Worm (Caenorhabditis elegans) whole organism, mixed stage, embryonic: ENCODE data around the gene pkd-2.

Experiments used
- M03D4.4 ChIP-seq: sonication (generic microtip); optimal IDR thresholded peaks from 2 replicates; lab custom pipeline; 2017; ENCODE audit warnings: mild to moderate bottlenecking, missing genetic modification characterization, missing compliant biosample characterization
- bed-3 ChIP-seq: fragments of 200-800 bp; sonication (Bioruptor generic); optimal IDR thresholded peaks from 3 replicates; lab custom pipeline; 2018; ENCODE audit warnings: mild to moderate bottlenecking, missing genetic modification characterization, moderate library complexity, missing compliant biosample characterization
- blmp-1 ChIP-seq: fragments of 150-350 bp; optimal IDR thresholded peaks from 2 replicates; lab custom pipeline; 2014; ENCODE audit warnings: missing biosample characterization, missing genetic modification characterization
- ceh-39 ChIP-seq: fragments of 150-350 bp; optimal IDR thresholded peaks from 2 replicates; lab custom pipeline; 2014; ENCODE audit warnings: missing biosample characterization, missing genetic modification characterization
- ceh-43 ChIP-seq: fragments of 200-800 bp; sonication (Bioruptor generic); optimal IDR thresholded peaks from 2 replicates; lab custom pipeline; 2018; ENCODE audit warnings: mild to moderate bottlenecking, missing genetic modification characterization, moderate library complexity, missing compliant biosample characterization
- ceh-83 ChIP-seq: fragments of 200-800 bp; sonication (Bioruptor generic); optimal IDR thresholded peaks from 2 replicates; lab custom pipeline; 2018; ENCODE audit warnings: mild to moderate bottlenecking, missing genetic modification characterization, missing compliant biosample characterization
- ces-1 ChIP-seq: fragments of 150-350 bp; optimal IDR thresholded peaks from 2 replicates; lab custom pipeline; 2014; ENCODE audit warnings: missing biosample characterization, missing genetic modification reagents, missing genetic modification characterization
- drap-1 ChIP-seq: fragments of 200-800 bp; sonication (Bioruptor generic); optimal IDR thresholded peaks from 3 replicates; lab custom pipeline; 2018; ENCODE audit warnings: mild to moderate bottlenecking, missing genetic modification characterization, missing compliant biosample characterization
- elt-1 ChIP-seq: sonication (generic microtip); optimal IDR thresholded peaks from 2 replicates; lab custom pipeline; 2017; ENCODE audit warnings: missing genetic modification characterization, mild to moderate bottlenecking, missing compliant biosample characterization, antibody characterized with exemption, moderate library complexity, borderline replicate concordance; ENCODE audit not compliant: insufficient read depth
- elt-3 ChIP-seq: fragments of 150-350 bp; optimal IDR thresholded peaks from 2 replicates; lab custom pipeline; 2014; ENCODE audit warnings: missing biosample characterization, missing genetic modification characterization
- flh-1 ChIP-seq: fragments of 200-800 bp; sonication (Bioruptor generic); optimal IDR thresholded peaks from 2 replicates; lab custom pipeline; 2018; ENCODE audit warnings: mild to moderate bottlenecking, missing genetic modification characterization, moderate library complexity, missing compliant biosample characterization
- ham-2 ChIP-seq: fragments of 200-800 bp; sonication (Bioruptor generic); optimal IDR thresholded peaks from 2 replicates; lab custom pipeline; 2018; ENCODE audit warnings: mild to moderate bottlenecking, missing genetic modification characterization, missing compliant biosample characterization
- hlh-1 ChIP-seq: fragments of 150-350 bp; optimal IDR thresholded peaks from 2 replicates; lab custom pipeline; 2014; ENCODE audit warnings: missing biosample characterization, missing genetic modification reagents, missing genetic modification characterization
- lin-13 ChIP-seq: fragments of 150-350 bp; optimal IDR thresholded peaks from 2 replicates; lab custom pipeline; 2014; ENCODE audit warnings: missing biosample characterization, missing genetic modification characterization
- lin-32 ChIP-seq: fragments of 200-800 bp; sonication (Bioruptor generic); optimal IDR thresholded peaks from 2 replicates; lab custom pipeline; 2018; ENCODE audit warnings: mild to moderate bottlenecking, missing genetic modification characterization, missing compliant biosample characterization
- lsy-2 ChIP-seq: fragments of 150-350 bp; optimal IDR thresholded peaks from 2 replicates; lab custom pipeline; 2014; ENCODE audit warnings: missing biosample characterization, missing genetic modification characterization
- mab-5 ChIP-seq: fragments of 150-350 bp; optimal IDR thresholded peaks from 2 replicates; lab custom pipeline; 2014; ENCODE audit warnings: missing biosample characterization, missing genetic modification characterization
- mep-1 ChIP-seq: fragments of 150-350 bp; optimal IDR thresholded peaks from 2 replicates; lab custom pipeline; 2017; ENCODE audit warnings: missing biosample characterization, missing genetic modification reagents, missing genetic modification characterization, inconsistent platforms
- mls-2 ChIP-seq: sonication (generic microtip); optimal IDR thresholded peaks from 2 replicates; lab custom pipeline; 2016; ENCODE audit warnings: mild to moderate bottlenecking, missing genetic modification characterization, moderate library complexity, missing compliant biosample characterization
- nhr-12 ChIP-seq: fragments of 150-350 bp; optimal IDR thresholded peaks from 2 replicates; lab custom pipeline; 2014; ENCODE audit warnings: missing biosample characterization, missing genetic modification characterization
- nhr-2 ChIP-seq: fragments of 150-350 bp; optimal IDR thresholded peaks from 2 replicates; lab custom pipeline; 2014; ENCODE audit warnings: missing biosample characterization, missing genetic modification characterization
- nhr-237 ChIP-seq: fragments of 150-350 bp; optimal IDR thresholded peaks from 2 replicates; lab custom pipeline; 2014; ENCODE audit warnings: missing biosample characterization, missing genetic modification characterization
- nhr-28 ChIP-seq: fragments of 150-350 bp; optimal IDR thresholded peaks from 2 replicates; lab custom pipeline; 2014; ENCODE audit warnings: missing biosample characterization, missing genetic modification characterization
- pha-4 ChIP-seq: fragments of 150-350 bp; optimal IDR thresholded peaks from 2 replicates; lab custom pipeline; 2018; ENCODE audit warnings: missing biosample characterization, missing genetic modification reagents, missing genetic modification characterization
- snpc-4 ChIP-seq: fragments of 150-350 bp; optimal IDR thresholded peaks from 2 replicates; lab custom pipeline; 2014; ENCODE audit warnings: missing biosample characterization, missing genetic modification characterization
- sptf-1 ChIP-seq: sonication (generic microtip); optimal IDR thresholded peaks from 2 replicates; lab custom pipeline; 2017; ENCODE audit warnings: mild to moderate bottlenecking, missing genetic modification characterization, moderate library complexity, missing compliant biosample characterization
- tbx-8 ChIP-seq: fragments of 200-800 bp; sonication (Bioruptor generic); optimal IDR thresholded peaks from 2 replicates; lab custom pipeline; 2018; ENCODE audit warnings: mild to moderate bottlenecking, missing genetic modification characterization, moderate library complexity, missing compliant biosample characterization
- unc-120 ChIP-seq: sonication (generic microtip); optimal IDR thresholded peaks from 2 replicates; lab custom pipeline; 2017; ENCODE audit warnings: missing genetic modification characterization, missing compliant biosample characterization; ENCODE audit not compliant: poor library complexity, severe bottlenecking
- unc-39 ChIP-seq: fragments of 150-350 bp; optimal IDR thresholded peaks from 2 replicates; lab custom pipeline; 2014; ENCODE audit warnings: missing biosample characterization, missing genetic modification characterization
- unc-62 ChIP-seq: fragments of 150-350 bp; optimal IDR thresholded peaks from 2 replicates; lab custom pipeline; 2014; ENCODE audit warnings: missing biosample characterization, missing genetic modification reagents, missing genetic modification characterization
- zip-8 ChIP-seq: fragments of 150-350 bp; optimal IDR thresholded peaks from 2 replicates; lab custom pipeline; 2014; ENCODE audit warnings: missing biosample characterization, missing genetic modification characterization
- ztf-11 ChIP-seq: fragments of 150-350 bp; optimal IDR thresholded peaks from 2 replicates; lab custom pipeline; 2014; ENCODE audit warnings: missing biosample characterization, missing genetic modification characterization

Gene pkd-2

DNA sequence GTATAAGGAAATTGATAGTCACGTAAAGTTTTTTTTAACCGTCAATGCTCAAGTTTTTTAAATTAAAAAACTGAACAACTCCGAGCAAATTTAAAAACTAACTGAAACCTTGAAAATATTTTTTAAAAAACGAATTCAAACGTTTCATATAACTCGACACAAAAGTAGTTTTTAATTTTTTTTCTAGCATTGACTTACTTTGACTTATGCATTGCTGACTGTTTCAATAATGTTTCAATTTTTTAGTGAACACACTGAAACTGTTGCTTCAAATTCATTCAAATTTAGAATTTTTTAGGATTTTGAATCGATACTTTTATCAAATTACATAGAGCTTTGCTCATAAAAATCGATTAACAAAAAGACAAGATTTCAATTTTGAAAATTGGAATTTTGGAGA is 24.3 kb downstream of the pkd-2 start:
- TF ChIP-seq unc-39 (tag; lab: Kevin White, UChicago): no peak
- TF ChIP-seq ceh-39 (tag; lab: Kevin White, UChicago): no peak
- TF ChIP-seq flh-1: no peak
- no peak for TF ChIP-seq mls-2 (tag; lab: Kevin White, UChicago)
- TF ChIP-seq ham-2 (GFP tag; lab: Kevin White, UChicago): no peak
- TF ChIP-seq blmp-1 (tag; lab: Kevin White, UChicago): no peak
- TF ChIP-seq ztf-11 (tag; lab: Kevin White, UChicago): no peak
- no peak for TF ChIP-seq ceh-83 (GFP tag; lab: Kevin White, UChicago)
- TF ChIP-seq unc-120 (tag; lab: Kevin White, UChicago): no peak
- no peak for TF ChIP-seq ceh-43 (GFP tag; lab: Kevin White, UChicago)
- no peak for TF ChIP-seq lin-32
- TF ChIP-seq elt-1 (tag; lab: Kevin White, UChicago): no peak
- no peak for TF ChIP-seq ces-1
- TF ChIP-seq nhr-12 (tag; lab: Kevin White, UChicago): no peak
- no peak for TF ChIP-seq hlh-1 (tag; lab: Kevin White, UChicago)
- no peak for TF ChIP-seq lin-13 (tag; lab: Kevin White, UChicago)
- TF ChIP-seq zip-8 (tag; lab: Kevin White, UChicago): no peak

DNA sequence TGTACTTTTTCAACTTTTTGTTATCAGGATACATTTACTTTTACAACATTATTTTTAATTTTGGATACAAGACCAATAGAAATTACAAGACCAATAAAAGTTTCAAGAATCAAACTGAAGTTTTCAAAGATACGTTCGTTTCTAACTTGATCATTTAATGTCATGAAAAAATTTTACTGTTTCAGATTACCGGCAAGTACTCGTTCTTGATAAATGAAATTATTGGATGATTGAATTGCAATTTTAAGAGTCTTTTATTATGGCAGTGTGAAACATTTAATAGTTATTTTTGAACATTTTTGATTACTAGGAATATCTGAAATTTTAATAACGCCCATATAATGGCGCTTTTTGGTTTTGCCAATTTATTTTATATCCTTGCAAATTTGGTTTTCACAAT is 28.1 kb downstream of the pkd-2 start:
- no peak for TF ChIP-seq zip-8 (tag; lab: Kevin White, UChicago)
- TF ChIP-seq, all 35 proteins: peak for 0

DNA sequence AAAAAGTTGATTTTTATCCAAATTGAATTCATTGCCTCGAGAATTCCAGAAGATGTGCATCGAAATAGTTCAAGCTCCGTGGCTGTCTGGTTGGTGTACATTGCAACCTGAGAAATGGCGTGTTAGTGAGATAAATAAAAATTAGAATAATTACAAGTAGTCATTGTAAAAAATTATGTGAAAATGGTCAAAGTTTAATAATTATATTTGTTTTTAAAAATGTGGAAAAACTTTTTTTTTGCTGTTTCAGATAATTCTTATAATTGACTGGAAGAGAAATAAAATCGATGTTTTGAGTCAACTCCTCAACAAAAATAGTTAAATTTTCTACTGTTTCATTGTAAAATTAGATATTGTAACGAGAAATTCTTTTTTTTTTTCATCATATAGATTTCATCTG is 31.9 kb downstream of the pkd-2 start, which contains the start of gene sra-30:
Gene sra-30 (minus strand): TSS at position 101 of the 400 bp plus-strand sequence.
- TF ChIP-seq unc-62: no peak
- no peak for TF ChIP-seq bed-3 (GFP tag; lab: Kevin White, UChicago)
- no peak for TF ChIP-seq mls-2 (tag; lab: Kevin White, UChicago)
- TF ChIP-seq nhr-2 (tag; lab: Kevin White, UChicago): no peak
- TF ChIP-seq elt-3 (tag; lab: Kevin White, UChicago): no peak
- TF ChIP-seq elt-1 (tag; lab: Kevin White, UChicago): no peak
- TF ChIP-seq ceh-43 (GFP tag; lab: Kevin White, UChicago): no peak
- no peak for TF ChIP-seq lin-32
- no peak for TF ChIP-seq ztf-11 (tag; lab: Kevin White, UChicago)
- no peak for TF ChIP-seq ceh-39 (tag; lab: Kevin White, UChicago)
- TF ChIP-seq ceh-83 (GFP tag; lab: Kevin White, UChicago): no peak
- no peak for TF ChIP-seq M03D4.4 (tag; lab: Kevin White, UChicago)
- TF ChIP-seq lsy-2 (tag; lab: Kevin White, UChicago): no peak
- no peak for TF ChIP-seq mep-1 (tag; lab: Kevin White, UChicago)

DNA sequence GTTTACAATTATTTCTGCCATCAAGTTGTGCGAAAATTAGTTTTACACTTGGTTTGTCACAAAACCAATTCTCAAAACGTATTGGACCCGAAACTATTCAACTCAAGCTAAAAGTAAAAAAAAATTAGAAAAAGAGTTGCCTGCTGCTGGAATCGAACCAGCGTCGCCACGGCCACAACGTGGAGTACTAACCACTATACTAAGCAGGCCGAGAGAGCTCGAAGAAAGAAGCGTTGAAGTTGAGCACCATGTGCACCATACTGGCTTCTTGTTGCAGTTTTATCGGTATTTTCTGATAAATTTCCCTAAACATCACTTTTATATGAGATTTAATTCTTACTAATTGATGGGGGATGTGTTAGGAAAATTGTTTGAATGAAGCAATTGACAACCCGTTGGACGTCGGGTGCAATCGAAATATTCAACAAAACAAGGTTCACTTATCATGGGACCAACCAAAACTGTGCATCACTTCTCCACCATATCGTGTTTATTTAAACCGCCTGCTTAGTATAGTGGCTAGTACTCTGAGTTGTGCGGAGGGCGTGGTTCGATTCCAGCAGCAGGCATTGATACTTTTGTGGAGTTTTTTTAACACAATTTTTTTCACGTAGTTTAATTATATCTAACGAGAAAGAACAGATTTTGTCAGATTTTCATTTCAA is 47.1 kb downstream of the pkd-2 start:
- TF ChIP-seq mab-5 (tag; lab: Kevin White, UChicago) (no peak), zip-8 (tag; lab: Kevin White, UChicago) (no peak), unc-120 (tag; lab: Kevin White, UChicago) (no peak), nhr-12 (tag; lab: Kevin White, UChicago) (no peak), nhr-237 (no peak), nhr-2 (tag; lab: Kevin White, UChicago) (no peak), blmp-1 (tag; lab: Kevin White, UChicago) (no peak), drap-1 (no peak), snpc-4 (tag; lab: Kevin White, UChicago) (no peak), hlh-1 (tag; lab: Kevin White, UChicago) (no peak), M03D4.4 (tag; lab: Kevin White, UChicago) (no peak), nhr-28 (tag; lab: Kevin White, UChicago) (no peak), sptf-1 (tag; lab: Kevin White, UChicago) (no peak), ztf-11 (tag; lab: Kevin White, UChicago) (no peak), lin-32 (no peak), pha-4 (tag; lab: Kevin White, UChicago) (no peak), flh-1 (no peak), mep-1 (tag; lab: Kevin White, UChicago) (no peak), ces-1 (no peak), tbx-8 (GFP tag; lab: Kevin White, UChicago) (no peak)
